Fruit fly (Drosophila melanogaster) whole organism, embryonic: ENCODE measurements around the gene Schip1.

Source experiments
- BEAF-32 ChIP-seq: fragments of 200-800 bp; sonication (Bioruptor generic); optimal IDR thresholded peaks from 3 replicates; lab custom pipeline; 2017; ENCODE audit warnings: missing biosample characterization, missing genetic modification characterization, mild to moderate bottlenecking, moderate library complexity, missing genetic modification reagents
- Bgb ChIP-seq: fragments of 200-800 bp; sonication (Bioruptor generic); IDR thresholded peaks from 2 replicates; pipeline ENCODE4 v1.3.6; 2022; ENCODE audit warnings: missing biosample characterization, missing genetic modification characterization; ENCODE audit not compliant: partially characterized antibody
- CG10462 ChIP-seq: fragments of 200-800 bp; sonication (Bioruptor generic); optimal IDR thresholded peaks from 2 replicates; lab custom pipeline; 2016; ENCODE audit warnings: missing biosample characterization, missing genetic modification characterization
- CG12659 ChIP-seq: fragments of 200-800 bp; sonication (Bioruptor generic); optimal IDR thresholded peaks from 3 replicates; lab custom pipeline; 2017; ENCODE audit warnings: mild to moderate bottlenecking, missing biosample characterization, missing genetic modification reagents, missing genetic modification characterization
- CG14667 ChIP-seq: fragments of 200-800 bp; sonication (Bioruptor generic); IDR thresholded peaks from 2 replicates; pipeline ENCODE4 v1.3.6; 2022; ENCODE audit warnings: missing biosample characterization, missing genetic modification characterization
- CG17802 ChIP-seq: fragments of 200-800 bp; sonication (Bioruptor generic); optimal IDR thresholded peaks from 2 replicates; lab custom pipeline; 2018; ENCODE audit warnings: missing biosample characterization, mild to moderate bottlenecking, missing genetic modification characterization, moderate library complexity
- CG17829 ChIP-seq: fragments of 200-800 bp; optimal IDR thresholded peaks from 2 replicates; lab custom pipeline; 2019; ENCODE audit warnings: missing biosample characterization, mild to moderate bottlenecking, missing genetic modification characterization, moderate library complexity
- CG18764 ChIP-seq: fragments of 200-800 bp; sonication (Bioruptor generic); optimal IDR thresholded peaks from 3 replicates; lab custom pipeline; 2016; ENCODE audit warnings: missing biosample characterization, missing genetic modification characterization
- CG2712 ChIP-seq: fragments of 200-800 bp; optimal IDR thresholded peaks from 3 replicates; lab custom pipeline; 2019; ENCODE audit warnings: missing biosample characterization, mild to moderate bottlenecking, missing genetic modification characterization, moderate library complexity
- CG2875 ChIP-seq: fragments of 200-800 bp; sonication (Bioruptor generic); optimal IDR thresholded peaks from 2 replicates; lab custom pipeline; 2017; ENCODE audit warnings: missing biosample characterization, mild to moderate bottlenecking, missing genetic modification characterization, missing genetic modification reagents
- CG30020 ChIP-seq: fragments of 200-800 bp; optimal IDR thresholded peaks from 2 replicates; lab custom pipeline; 2019; ENCODE audit warnings: missing biosample characterization, mild to moderate bottlenecking, missing genetic modification characterization, moderate library complexity
- CG31365 ChIP-seq: fragments of 200-800 bp; sonication (Bioruptor generic); optimal IDR thresholded peaks from 2 replicates; lab custom pipeline; 2018; ENCODE audit warnings: missing biosample characterization, mild to moderate bottlenecking, missing genetic modification characterization
- CG4282 ChIP-seq: fragments of 200-800 bp; sonication (Bioruptor generic); optimal IDR thresholded peaks from 2 replicates; lab custom pipeline; 2016; ENCODE audit warnings: missing biosample characterization, missing genetic modification characterization
- CG43689 ChIP-seq: fragments of 200-800 bp; sonication (Bioruptor generic); IDR thresholded peaks from 2 replicates; pipeline ENCODE4 v1.3.6; 2022; ENCODE audit warnings: missing biosample characterization, missing genetic modification characterization
- CG4820 ChIP-seq: fragments of 200-800 bp; sonication (Bioruptor generic); optimal IDR thresholded peaks from 3 replicates; lab custom pipeline; 2016; ENCODE audit warnings: missing biosample characterization, missing genetic modification characterization
- CG6683 ChIP-seq: fragments of 200-800 bp; sonication (Bioruptor generic); optimal IDR thresholded peaks from 2 replicates; lab custom pipeline; 2017; ENCODE audit warnings: missing biosample characterization, mild to moderate bottlenecking, missing genetic modification characterization, missing genetic modification reagents
- CG7357 ChIP-seq: fragments of 200-800 bp; sonication (Bioruptor generic); IDR thresholded peaks from 3 replicates; pipeline ENCODE4 v1.3.6; 2022; ENCODE audit warnings: missing biosample characterization, missing genetic modification characterization
- CkIIα-i1 ChIP-seq: fragments of 200-800 bp; sonication (Bioruptor generic); IDR thresholded peaks from 2 replicates; pipeline ENCODE4 v1.3.6; 2022; ENCODE audit warnings: missing biosample characterization, missing genetic modification characterization
- D ChIP-seq, 2 experiments: fragments of 200-800 bp in 1 of 2; fragments of >200 bp in 1 of 2; sonication (Bioruptor generic) in 1 of 2; optimal IDR thresholded peaks; 2 replicates in 1 of 2; 3 replicates in 1 of 2; lab custom pipeline; 2017; ENCODE audit warnings: mild to moderate bottlenecking in 1 of 2, missing biosample characterization in 1 of 2, missing genetic modification characterization in 1 of 2, missing genetic modification reagents in 1 of 2
- Dref ChIP-seq: fragments of 200-800 bp; sonication (Bioruptor generic); IDR thresholded peaks from 2 replicates; pipeline ENCODE4 v1.3.6; 2022; ENCODE audit warnings: missing biosample characterization, missing genetic modification characterization
- Drgx ChIP-seq: fragments of 200-800 bp; sonication (Bioruptor generic); IDR thresholded peaks from 2 replicates; pipeline ENCODE4 v1.3.6; 2022; ENCODE audit warnings: missing biosample characterization, missing genetic modification characterization
- Gug ChIP-seq: fragments of 200-800 bp; sonication (Bioruptor generic); IDR thresholded peaks from 4 replicates; pipeline ENCODE4 v1.3.6; 2022; ENCODE audit warnings: missing biosample characterization, missing genetic modification characterization
- Lhr ChIP-seq: fragments of 200-800 bp; sonication (Bioruptor generic); optimal IDR thresholded peaks from 3 replicates; lab custom pipeline; 2017; ENCODE audit warnings: mild to moderate bottlenecking, missing biosample characterization, missing genetic modification reagents, missing genetic modification characterization
- MBD-R2 ChIP-seq: fragments of 200-800 bp; sonication (Bioruptor generic); IDR thresholded peaks from 2 replicates; pipeline ENCODE4 v1.3.6; 2022; ENCODE audit warnings: missing biosample characterization, missing genetic modification characterization
- MESR4 ChIP-seq: fragments of 200-800 bp; sonication (Bioruptor generic); optimal IDR thresholded peaks from 2 replicates; lab custom pipeline; 2018; ENCODE audit warnings: missing biosample characterization, mild to moderate bottlenecking, missing genetic modification characterization, moderate library complexity
- Poxn ChIP-seq: fragments of 200-800 bp; sonication (Bioruptor generic); IDR thresholded peaks from 2 replicates; pipeline ENCODE4 v1.3.6; 2022; ENCODE audit warnings: missing biosample characterization, missing genetic modification characterization
- amos ChIP-seq: fragments of 200-800 bp; sonication (Bioruptor generic); IDR thresholded peaks from 2 replicates; pipeline ENCODE4 v1.3.6; 2022; ENCODE audit warnings: missing biosample characterization, missing genetic modification characterization; ENCODE audit not compliant: partially characterized antibody
- bowl ChIP-seq: fragments of 200-800 bp; sonication (Bioruptor generic); IDR thresholded peaks from 2 replicates; pipeline ENCODE4 v1.3.6; 2022; ENCODE audit warnings: missing biosample characterization, missing genetic modification characterization
- crp ChIP-seq, 2 experiments: fragments of 200-800 bp; sonication (Bioruptor generic); optimal IDR thresholded peaks; 2 replicates in 1 of 2; 3 replicates in 1 of 2; lab custom pipeline; 2017; ENCODE audit warnings: missing biosample characterization in 2 of 2, missing genetic modification characterization in 2 of 2, mild to moderate bottlenecking in 1 of 2, moderate library complexity in 1 of 2
- dpn ChIP-seq, 2 experiments: fragments of 200-800 bp; sonication (Bioruptor generic); optimal IDR thresholded peaks; 3 replicates each; lab custom pipeline; 2016; ENCODE audit warnings: missing biosample characterization in 2 of 2, missing genetic modification characterization in 2 of 2
- fd3F ChIP-seq: fragments of 200-800 bp; sonication (Bioruptor generic); optimal IDR thresholded peaks from 2 replicates; lab custom pipeline; 2018; ENCODE audit warnings: missing biosample characterization, mild to moderate bottlenecking, missing genetic modification characterization, moderate library complexity
- gcm2 ChIP-seq: fragments of 200-800 bp; sonication (Bioruptor generic); optimal IDR thresholded peaks from 2 replicates; lab custom pipeline; 2016; ENCODE audit warnings: missing biosample characterization, missing genetic modification characterization
- grau ChIP-seq: fragments of 200-800 bp; optimal IDR thresholded peaks from 3 replicates; lab custom pipeline; 2019; ENCODE audit warnings: missing biosample characterization, mild to moderate bottlenecking, missing genetic modification characterization, moderate library complexity
- her ChIP-seq: fragments of 200-800 bp; sonication (Bioruptor generic); optimal IDR thresholded peaks from 2 replicates; lab custom pipeline; 2016; ENCODE audit warnings: missing biosample characterization, missing genetic modification characterization
- inv ChIP-seq: fragments of 200-800 bp; sonication (Bioruptor generic); IDR thresholded peaks from 2 replicates; pipeline ENCODE4 v1.3.6; 2022; ENCODE audit warnings: missing biosample characterization, missing genetic modification characterization; ENCODE audit not compliant: partially characterized antibody
- knrl ChIP-seq: fragments of 200-800 bp; sonication (Bioruptor generic); IDR thresholded peaks from 3 replicates; pipeline ENCODE4 v1.3.6; 2022; ENCODE audit warnings: missing biosample characterization, missing genetic modification characterization; ENCODE audit not compliant: partially characterized antibody
- nmo ChIP-seq: fragments of 200-800 bp; sonication (Bioruptor generic); optimal IDR thresholded peaks from 2 replicates; lab custom pipeline; 2018; ENCODE audit warnings: missing biosample characterization, mild to moderate bottlenecking, missing genetic modification characterization, moderate library complexity
- onecut ChIP-seq: fragments of 200-800 bp; sonication (Bioruptor generic); IDR thresholded peaks from 2 replicates; pipeline ENCODE4 v1.3.6; 2022; ENCODE audit warnings: missing biosample characterization, missing genetic modification characterization
- pfk ChIP-seq: fragments of 200-800 bp; sonication (Bioruptor generic); optimal IDR thresholded peaks from 2 replicates; lab custom pipeline; 2018; ENCODE audit warnings: missing biosample characterization, mild to moderate bottlenecking, missing genetic modification characterization, moderate library complexity
- slbo ChIP-seq: fragments of 200-800 bp; sonication (Bioruptor generic); IDR thresholded peaks from 2 replicates; pipeline ENCODE4 v1.3.6; 2022; ENCODE audit warnings: missing biosample characterization, missing genetic modification characterization
- sna ChIP-seq: fragments of 200-800 bp; sonication (Bioruptor generic); IDR thresholded peaks from 2 replicates; pipeline ENCODE4 v1.3.6; 2022; ENCODE audit warnings: missing biosample characterization, missing genetic modification characterization; ENCODE audit not compliant: partially characterized antibody
- tll ChIP-seq, 2 experiments: fragments of 200-800 bp in 1 of 2; fragments of >200 bp in 1 of 2; sonication (Bioruptor generic) in 1 of 2; optimal IDR thresholded peaks; 2 replicates each; lab custom pipeline; 2017 to 2019; ENCODE audit warnings: missing biosample characterization in 2 of 2, missing genetic modification characterization in 2 of 2, mild to moderate bottlenecking in 1 of 2, moderate library complexity in 1 of 2
- trh ChIP-seq: fragments of 200-800 bp; sonication (Bioruptor generic); optimal IDR thresholded peaks from 2 replicates; lab custom pipeline; 2016; ENCODE audit warnings: missing biosample characterization, missing genetic modification characterization
- twi ChIP-seq: fragments of 200-800 bp; optimal IDR thresholded peaks from 2 replicates; lab custom pipeline; 2019; ENCODE audit warnings: missing biosample characterization, mild to moderate bottlenecking, missing genetic modification characterization, moderate library complexity
- unpg ChIP-seq: fragments of 200-800 bp; sonication (Bioruptor generic); optimal IDR thresholded peaks from 3 replicates; lab custom pipeline; 2018; ENCODE audit warnings: missing biosample characterization, mild to moderate bottlenecking, missing genetic modification characterization, moderate library complexity
- z ChIP-seq: fragments of 200-800 bp; sonication (Bioruptor generic); IDR thresholded peaks from 3 replicates; pipeline ENCODE4 v1.3.6; 2022; ENCODE audit warnings: missing biosample characterization, missing genetic modification characterization

Schip1 gene

dm6 chr2L:10314327-10315210 is 16.3 kb downstream of the Schip1 start, which contains the start of the genes Usp14 and CG4972 (continued):
- TF ChIP-seq CG6683 (GFP tag; lab: Kevin White, UChicago) (no peak), sna (0 out of 2 replicates have a peak, but pooled peaks have one; percentile 9), CG14667 (GFP tag; lab: Robert Waterston, UW) (peak; percentile 70; the same call in 1 of the 2 replicates), Drgx (no peak), slbo (GFP tag; lab: Robert Waterston, UW) (peak; percentile 35), CG18764 (no peak), BEAF-32 (peak; percentile 80), Gug (GFP tag; lab: Robert Waterston, UW) (no peak; the same call in 3 of the 4 replicates), CG2712 (peak; percentile 33), CG31365 (no peak), crp (GFP tag; optimal IDR thresholded peaks at IDR 0.05; lab: Kevin White, UChicago) (peak in 1 of 2 experiments; percentile 78), z (GFP tag; lab: Robert Waterston, UW) (no peak), dpn (GFP tag; optimal IDR thresholded peaks at IDR 0.05; lab: Kevin White, UChicago) (peak in 1 of 2 experiments; percentile 18), D (optimal IDR thresholded peaks at IDR 0.05; lab: Kevin White, UChicago) (no peak), D (GFP tag; optimal IDR thresholded peaks at IDR 0.05; lab: Kevin White, UChicago) (no peak), knrl (GFP tag; lab: Robert Waterston, UW) (peak; percentile 66), Poxn (no peak), trh (GFP tag; lab: Kevin White, UChicago) (no peak), CG10462 (GFP tag; lab: Kevin White, UChicago) (no peak), Bgb (GFP tag; lab: Robert Waterston, UW) (peak; percentile 38; the same call in 1 of the 2 replicates), tll (GFP tag; optimal IDR thresholded peaks at IDR 0.05; lab: Kevin White, UChicago) (peak in 1 of 2 experiments; percentile 3), Dref (GFP tag; lab: Robert Waterston, UW) (peak; percentile 54), grau (tag; lab: Kevin White, UChicago) (peak; percentile 25), CG17802 (peak; percentile 86), CkIIα-i1 (GFP tag; lab: Robert Waterston, UW) (no peak), Lhr (GFP tag; lab: Kevin White, UChicago) (peak; percentile 9), CG7357 (GFP tag; lab: Robert Waterston, UW) (no peak), MBD-R2 (GFP tag; lab: Robert Waterston, UW) (peak; percentile 41; the same call in 1 of the 2 replicates), her (GFP tag; lab: Kevin White, UChicago) (no peak), MESR4 (GFP tag; lab: Kevin White, UChicago) (peak; percentile 75), CG4282 (GFP tag; lab: Kevin White, UChicago) (no peak), onecut (GFP tag; lab: Robert Waterston, UW) (no peak), nmo (peak; percentile 71), CG4820 (GFP tag; lab: Kevin White, UChicago) (no peak), twi (tag; lab: Kevin White, UChicago) (peak; percentile 3), unpg (no peak), inv (GFP tag; lab: Robert Waterston, UW) (no peak), pfk (GFP tag; lab: Kevin White, UChicago) (peak; percentile 92), CG17829 (peak; percentile 19), fd3F (GFP tag; lab: Kevin White, UChicago) (no peak), CG43689 (GFP tag; lab: Robert Waterston, UW) (no peak), bowl (GFP tag; lab: Robert Waterston, UW) (no peak), amos (GFP tag; lab: Robert Waterston, UW) (peak; percentile 53; the same call in 1 of the 2 replicates), CG30020 (peak; percentile 99), CG2875 (GFP tag; lab: Kevin White, UChicago) (no peak), CG12659 (GFP tag; lab: Kevin White, UChicago) (peak; percentile 41), gcm2 (GFP tag; lab: Kevin White, UChicago) (no peak)
